Worm (Caenorhabditis elegans): ENCODE measurements around the gene lips-5.

lips-5 gene

ce11 chrIV:11773692-11774225 lies at the start of gene lips-5:
Gene lips-5 (minus strand): TSS chrIV:11773742.
- no peak for TF ChIP-seq him-1 (tag; optimal IDR thresholded peaks at IDR 0.05)
- no peak for TF ChIP-seq W03F9.2 (tag; optimal IDR thresholded peaks at IDR 0.05)
- no peak for TF ChIP-seq dao-5 (tag; optimal IDR thresholded peaks at IDR 0.05)

- no peak for TF ChIP-seq dao-5 (tag; optimal IDR thresholded peaks at IDR 0.05)
- TF ChIP-seq him-1 (tag; optimal IDR thresholded peaks at IDR 0.05), result no peak
- TF ChIP-seq W03F9.2 (tag; optimal IDR thresholded peaks at IDR 0.05), result peak; percentile 8
These were observed 48.9 kb upstream of the lips-5 start for ce11 chrIV:11822454-11822853.

ce11 chrIV:11821591-11822361 lies 48.2 kb upstream of the lips-5 start, which contains the start of the genes par-5 and M117.3:
Gene par-5 (minus strand): TSS chrIV:11821924.
Gene M117.3 (plus strand): TSS chrIV:11822206.
- TF ChIP-seq dao-5 (tag; optimal IDR thresholded peaks at IDR 0.05), result no peak
- peak; percentile 56 for TF ChIP-seq him-1 (tag; optimal IDR thresholded peaks at IDR 0.05)
- no peak for TF ChIP-seq W03F9.2 (tag; optimal IDR thresholded peaks at IDR 0.05)

ce11 chrIV:11820067-11820913 lies 46.7 kb upstream of the lips-5 start:
- TF ChIP-seq dao-5 (tag; optimal IDR thresholded peaks at IDR 0.05) (no peak), W03F9.2 (tag; optimal IDR thresholded peaks at IDR 0.05) (no peak), him-1 (tag; optimal IDR thresholded peaks at IDR 0.05) (no peak)

ce11 chrIV:11813901-11814300 lies 40.4 kb upstream of the lips-5 start, which contains the start of gene M117.1:
Gene M117.1 (plus strand): TSS chrIV:11814247.
- TF ChIP-seq him-1 (tag; optimal IDR thresholded peaks at IDR 0.05) (no peak), dao-5 (tag; optimal IDR thresholded peaks at IDR 0.05) (no peak), W03F9.2 (tag; optimal IDR thresholded peaks at IDR 0.05) (no peak)

- TF ChIP-seq dao-5 (tag; optimal IDR thresholded peaks at IDR 0.05), result no peak
- TF ChIP-seq W03F9.2 (tag; optimal IDR thresholded peaks at IDR 0.05), result no peak
- no peak for TF ChIP-seq him-1 (tag; optimal IDR thresholded peaks at IDR 0.05)
These were observed 38.5 kb upstream of the lips-5 start for ce11 chrIV:11812017-11812416.

- TF ChIP-seq W03F9.2 (tag; optimal IDR thresholded peaks at IDR 0.05) (no peak), him-1 (tag; optimal IDR thresholded peaks at IDR 0.05) (peak; percentile 78), dao-5 (tag; optimal IDR thresholded peaks at IDR 0.05) (no peak)
These were observed 36.2 kb upstream of the lips-5 start for ce11 chrIV:11809708-11810114.

- TF ChIP-seq him-1 (tag; optimal IDR thresholded peaks at IDR 0.05), result no peak
- no peak for TF ChIP-seq W03F9.2 (tag; optimal IDR thresholded peaks at IDR 0.05)
- TF ChIP-seq dao-5 (tag; optimal IDR thresholded peaks at IDR 0.05), result no peak
These were observed 35.5 kb upstream of the lips-5 start for ce11 chrIV:11809047-11809446.

- TF ChIP-seq W03F9.2 (tag; optimal IDR thresholded peaks at IDR 0.05) (no peak), him-1 (tag; optimal IDR thresholded peaks at IDR 0.05) (no peak), dao-5 (tag; optimal IDR thresholded peaks at IDR 0.05) (no peak)
These were observed 30.5 kb upstream of the lips-5 start, which contains the start of gene H01G02.1 for ce11 chrIV:11804053-11804452. Gene H01G02.1 (minus strand): TSS chrIV:11804153.

- TF ChIP-seq W03F9.2 (tag; optimal IDR thresholded peaks at IDR 0.05) (no peak), dao-5 (tag; optimal IDR thresholded peaks at IDR 0.05) (no peak), him-1 (tag; optimal IDR thresholded peaks at IDR 0.05) (no peak)
These were observed 29.5 kb upstream of the lips-5 start, which contains the start of gene H01G02.4 for ce11 chrIV:11803044-11803443. Gene H01G02.4 (minus strand): TSS chrIV:11803144.

- TF ChIP-seq him-1 (tag; optimal IDR thresholded peaks at IDR 0.05) (no peak), W03F9.2 (tag; optimal IDR thresholded peaks at IDR 0.05) (no peak), dao-5 (tag; optimal IDR thresholded peaks at IDR 0.05) (no peak)
These were observed 27.5 kb upstream of the lips-5 start, which contains the start of gene dyf-18 for ce11 chrIV:11801078-11801477. Gene dyf-18 (minus strand): TSS chrIV:11801178.

ce11 chrIV:11799240-11799639 lies 25.7 kb upstream of the lips-5 start:
- TF ChIP-seq dao-5 (tag; optimal IDR thresholded peaks at IDR 0.05) (no peak), him-1 (tag; optimal IDR thresholded peaks at IDR 0.05) (no peak), W03F9.2 (tag; optimal IDR thresholded peaks at IDR 0.05) (no peak)

- TF ChIP-seq W03F9.2 (tag; optimal IDR thresholded peaks at IDR 0.05) (no peak), him-1 (tag; optimal IDR thresholded peaks at IDR 0.05) (no peak), dao-5 (tag; optimal IDR thresholded peaks at IDR 0.05) (no peak)
These were observed 23.3 kb upstream of the lips-5 start for ce11 chrIV:11796818-11797217.

Measured in whole organism, L4/young adult.